Fruit fly (Drosophila melanogaster) whole organism, wandering third instar larva: ENCODE results near the gene PIG-H.

Source experiments
- Abd-B ChIP-seq: fragments of >200 bp; optimal IDR thresholded peaks from 2 replicates; lab custom pipeline; 2017; ENCODE audit warnings: missing biosample characterization, missing genetic modification characterization
- CG32264 ChIP-seq: fragments of 200-800 bp; sonication (Bioruptor generic); optimal IDR thresholded peaks from 2 replicates; lab custom pipeline; 2016; ENCODE audit warnings: missing biosample characterization, missing genetic modification characterization
- CG9705 ChIP-seq: fragments of 200-800 bp; sonication (Bioruptor generic); optimal IDR thresholded peaks from 2 replicates; lab custom pipeline; 2018; ENCODE audit warnings: missing biosample characterization, mild to moderate bottlenecking, missing genetic modification characterization
- CrebA ChIP-seq: fragments of 200-800 bp; sonication (Bioruptor generic); optimal IDR thresholded peaks from 2 replicates; lab custom pipeline; 2016; ENCODE audit warnings: missing biosample characterization, mild to moderate bottlenecking, missing genetic modification characterization, borderline replicate concordance
- Dfd ChIP-seq: fragments of >200 bp; optimal IDR thresholded peaks from 2 replicates; lab custom pipeline; 2017; ENCODE audit warnings: missing biosample characterization, missing genetic modification characterization
- Dif ChIP-seq: fragments of 200-275, 200-300 bp; sonication (Bioruptor generic); optimal IDR thresholded peaks from 2 replicates; lab custom pipeline; 2018; ENCODE audit warnings: missing biosample characterization, missing genetic modification characterization; ENCODE audit not compliant: partially characterized antibody
- GATAd ChIP-seq: sonication (Bioruptor generic); optimal IDR thresholded peaks from 2 replicates; lab custom pipeline; 2016; ENCODE audit warnings: missing biosample characterization, missing genetic modification characterization
- HLH106 ChIP-seq: fragments of 200-800 bp; optimal IDR thresholded peaks from 3 replicates; lab custom pipeline; 2019; ENCODE audit warnings: missing biosample characterization, mild to moderate bottlenecking, missing genetic modification characterization, moderate library complexity
- Hnf4 ChIP-seq: fragments of 200-800 bp; sonication (Bioruptor generic); optimal IDR thresholded peaks from 2 replicates; lab custom pipeline; 2016; ENCODE audit warnings: missing biosample characterization, mild to moderate bottlenecking, missing genetic modification characterization
- Hr78 ChIP-seq: fragments of >200 bp; optimal IDR thresholded peaks from 2 replicates; lab custom pipeline; 2017; ENCODE audit warnings: missing biosample characterization, missing genetic modification characterization
- Hr83 ChIP-seq: fragments of 200-300 bp; sonication (Bioruptor generic); optimal IDR thresholded peaks from 2 replicates; lab custom pipeline; 2016; ENCODE audit warnings: missing biosample characterization, mild to moderate bottlenecking, missing genetic modification characterization, moderate library complexity; ENCODE audit not compliant: poor library complexity, severe bottlenecking
- Jra ChIP-seq: sonication (Bioruptor generic); optimal IDR thresholded peaks from 2 replicates; lab custom pipeline; 2016; ENCODE audit warnings: missing biosample characterization, missing genetic modification characterization
- Mio ChIP-seq: sonication (Bioruptor generic); optimal IDR thresholded peaks from 2 replicates; lab custom pipeline; 2016; ENCODE audit warnings: missing biosample characterization, missing genetic modification characterization
- Myc ChIP-seq: fragments of >200 bp; optimal IDR thresholded peaks from 2 replicates; lab custom pipeline; 2017
- N ChIP-seq: fragments of >200 bp; optimal IDR thresholded peaks from 2 replicates; lab custom pipeline; 2018; ENCODE audit warnings: missing biosample characterization, missing external identifiers, missing genetic modification characterization
- OdsH ChIP-seq: fragments of 200-800 bp; sonication (Bioruptor generic); optimal IDR thresholded peaks from 2 replicates; lab custom pipeline; 2016; ENCODE audit warnings: missing biosample characterization, mild to moderate bottlenecking, missing genetic modification characterization
- Rel ChIP-seq, 2 experiments: fragments of 200-800 bp; sonication (Bioruptor generic) in 1 of 2; optimal IDR thresholded peaks; 2 replicates in 1 of 2; 3 replicates in 1 of 2; lab custom pipeline; 2016 to 2019; ENCODE audit warnings: mild to moderate bottlenecking in 2 of 2, missing biosample characterization in 2 of 2, missing genetic modification characterization in 2 of 2, moderate library complexity in 1 of 2
- Sp1 ChIP-seq: fragments of 200-800 bp; sonication (Bioruptor generic); optimal IDR thresholded peaks from 3 replicates; lab custom pipeline; 2019; ENCODE audit warnings: missing biosample characterization, mild to moderate bottlenecking, missing genetic modification characterization, moderate library complexity
- Vsx2 ChIP-seq: fragments of 200-300, 225-300 bp; sonication (Bioruptor generic); optimal IDR thresholded peaks from 2 replicates; lab custom pipeline; 2018; ENCODE audit warnings: missing biosample characterization, missing genetic modification characterization; ENCODE audit not compliant: partially characterized antibody
- br ChIP-seq: fragments of 200-800 bp; sonication (Bioruptor generic); optimal IDR thresholded peaks from 2 replicates; lab custom pipeline; 2016; ENCODE audit warnings: missing biosample characterization, missing genetic modification characterization
- brk ChIP-seq: fragments of 200-800 bp; sonication (Bioruptor generic); optimal IDR thresholded peaks from 2 replicates; lab custom pipeline; 2016; ENCODE audit warnings: missing biosample characterization, mild to moderate bottlenecking, missing genetic modification characterization
- dl ChIP-seq, 2 experiments: fragments of 175-275, 200-275 bp in 1 of 2; fragments of 200-275 bp in 1 of 2; sonication (Bioruptor generic); optimal IDR thresholded peaks; lab custom pipeline; 2018; ENCODE audit warnings: mild to moderate bottlenecking in 2 of 2, missing biosample characterization in 2 of 2, missing genetic modification characterization in 2 of 2, moderate library complexity in 2 of 2; ENCODE audit not compliant: partially characterized antibody in 2 of 2, insufficient read depth in 1 of 2
- dmrt93B ChIP-seq: fragments of 200-800 bp; sonication (Bioruptor generic); optimal IDR thresholded peaks from 2 replicates; lab custom pipeline; 2018; ENCODE audit warnings: missing biosample characterization, mild to moderate bottlenecking, missing genetic modification characterization
- dsf ChIP-seq: sonication (Bioruptor generic); optimal IDR thresholded peaks from 2 replicates; lab custom pipeline; 2016; ENCODE audit warnings: missing biosample characterization, missing genetic modification characterization, borderline replicate concordance
- ey ChIP-seq: fragments of 200-800 bp; sonication (Bioruptor generic); optimal IDR thresholded peaks from 2 replicates; lab custom pipeline; 2016; ENCODE audit warnings: missing biosample characterization, missing genetic modification characterization
- foxo ChIP-seq, 2 experiments: fragments of 200-800 bp; sonication (Bioruptor generic); optimal IDR thresholded peaks; 2 replicates in 1 of 2; 3 replicates in 1 of 2; lab custom pipeline; 2016 to 2017; ENCODE audit warnings: missing biosample characterization in 2 of 2, missing genetic modification characterization in 2 of 2
- fru ChIP-seq: fragments of 200-800 bp; sonication (Bioruptor generic); optimal IDR thresholded peaks from 3 replicates; lab custom pipeline; 2016; ENCODE audit warnings: missing biosample characterization, mild to moderate bottlenecking, missing genetic modification characterization
- h ChIP-seq: fragments of 200-800 bp; sonication (Bioruptor generic); optimal IDR thresholded peaks from 3 replicates; lab custom pipeline; 2016; ENCODE audit warnings: missing biosample characterization, mild to moderate bottlenecking, missing genetic modification characterization
- jim ChIP-seq: fragments of 175-275, 200-325 bp; sonication (Bioruptor generic); optimal IDR thresholded peaks from 2 replicates; lab custom pipeline; 2016; ENCODE audit warnings: missing biosample characterization, mild to moderate bottlenecking, missing genetic modification characterization
- lola ChIP-seq: fragments of >200 bp; optimal IDR thresholded peaks from 2 replicates; lab custom pipeline; 2017; ENCODE audit warnings: missing biosample characterization, missing genetic modification characterization
- pan ChIP-seq: fragments of >200 bp; optimal IDR thresholded peaks from 2 replicates; lab custom pipeline; 2017
- psq ChIP-seq: fragments of 200-800 bp; sonication (Bioruptor generic); optimal IDR thresholded peaks from 3 replicates; lab custom pipeline; 2017; ENCODE audit warnings: missing biosample characterization, mild to moderate bottlenecking, missing genetic modification characterization, moderate library complexity
- rgr ChIP-seq: fragments of 200-800 bp; sonication (Bioruptor generic); optimal IDR thresholded peaks from 3 replicates; lab custom pipeline; 2016; ENCODE audit warnings: missing biosample characterization, mild to moderate bottlenecking, missing genetic modification characterization
- sage ChIP-seq: fragments of 200-800 bp; sonication (Bioruptor generic); optimal IDR thresholded peaks from 2 replicates; lab custom pipeline; 2016; ENCODE audit warnings: missing biosample characterization, mild to moderate bottlenecking, missing genetic modification characterization
- sv ChIP-seq: fragments of 200-800 bp; sonication (Bioruptor generic); optimal IDR thresholded peaks from 3 replicates; lab custom pipeline; 2016; ENCODE audit warnings: missing biosample characterization, missing genetic modification characterization
- tai ChIP-seq: sonication (Bioruptor generic); optimal IDR thresholded peaks from 2 replicates; lab custom pipeline; 2016; ENCODE audit warnings: missing biosample characterization, missing genetic modification characterization
- usp ChIP-seq: fragments of >200 bp; optimal IDR thresholded peaks from 2 replicates; lab custom pipeline; 2017; ENCODE audit warnings: missing biosample characterization, missing genetic modification characterization
- woc ChIP-seq: sonication (Bioruptor generic); optimal IDR thresholded peaks from 2 replicates; lab custom pipeline; 2016; ENCODE audit warnings: missing biosample characterization, mild to moderate bottlenecking, missing genetic modification characterization

Gene PIG-H

DNA sequence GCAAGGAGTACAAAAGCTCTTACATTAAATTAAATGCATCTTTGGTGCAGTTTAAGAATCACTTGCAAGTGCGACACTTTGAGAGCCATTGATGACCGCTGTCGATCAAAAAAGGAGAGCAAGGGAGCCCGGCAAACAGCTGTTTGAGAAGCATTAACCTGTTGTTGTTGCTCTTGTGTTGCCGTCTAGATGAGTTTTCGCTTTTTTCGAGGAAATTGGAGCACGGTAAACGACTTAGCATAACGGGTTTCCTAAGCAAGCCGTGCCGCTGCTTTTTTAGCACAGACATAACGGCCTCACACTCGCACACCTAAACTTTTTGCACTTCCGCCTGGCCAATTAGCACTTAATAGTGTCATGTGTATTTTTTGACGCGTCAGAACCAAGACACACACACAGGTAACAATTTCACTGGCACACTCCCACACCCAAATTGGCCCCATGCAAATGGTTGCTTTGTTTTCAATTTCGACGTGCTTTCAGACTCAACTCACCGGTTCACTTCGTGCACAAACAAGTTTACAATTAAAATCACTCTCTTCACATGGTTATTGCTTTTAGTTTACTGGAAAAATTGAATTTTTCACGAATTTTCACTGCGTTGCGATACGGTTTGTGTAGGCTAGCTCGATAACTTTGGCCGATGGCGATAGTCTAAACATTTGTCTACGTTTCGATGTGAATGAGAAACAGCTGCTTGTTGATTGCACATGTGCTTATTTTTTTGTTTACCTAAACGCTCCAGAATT is 30.7 kb downstream of the PIG-H start, which contains the start of the genes CG10903 and CG2747:
Gene CG10903, plus strand, starts transcription at position 261 of the 749 bp plus-strand sequence.
Gene CG2747, minus strand, starts transcription at position 640 of the 749 bp plus-strand sequence.
- TF ChIP-seq brk (GFP tag; lab: Kevin White, UChicago) = peak; percentile 26
- TF ChIP-seq tai (GFP tag; lab: Kevin White, UChicago) = no peak
- peak; percentile 50 for TF ChIP-seq h (GFP tag; lab: Kevin White, UChicago)
- TF ChIP-seq Hnf4 (GFP tag; lab: Kevin White, UChicago) = peak; percentile 24
- TF ChIP-seq rgr (GFP tag; lab: Kevin White, UChicago) = peak; percentile 3
- peak; percentile 76 for TF ChIP-seq Myc (lab: Kevin White, UChicago)
- TF ChIP-seq Jra (GFP tag; lab: Kevin White, UChicago) = peak; percentile 3
- no peak for TF ChIP-seq dmrt93B
- TF ChIP-seq Vsx2 (GFP tag; lab: Kevin White, UChicago) = peak; percentile 37
- no peak for TF ChIP-seq Hr83
- TF ChIP-seq sage (GFP tag; lab: Kevin White, UChicago) = no peak

DNA sequence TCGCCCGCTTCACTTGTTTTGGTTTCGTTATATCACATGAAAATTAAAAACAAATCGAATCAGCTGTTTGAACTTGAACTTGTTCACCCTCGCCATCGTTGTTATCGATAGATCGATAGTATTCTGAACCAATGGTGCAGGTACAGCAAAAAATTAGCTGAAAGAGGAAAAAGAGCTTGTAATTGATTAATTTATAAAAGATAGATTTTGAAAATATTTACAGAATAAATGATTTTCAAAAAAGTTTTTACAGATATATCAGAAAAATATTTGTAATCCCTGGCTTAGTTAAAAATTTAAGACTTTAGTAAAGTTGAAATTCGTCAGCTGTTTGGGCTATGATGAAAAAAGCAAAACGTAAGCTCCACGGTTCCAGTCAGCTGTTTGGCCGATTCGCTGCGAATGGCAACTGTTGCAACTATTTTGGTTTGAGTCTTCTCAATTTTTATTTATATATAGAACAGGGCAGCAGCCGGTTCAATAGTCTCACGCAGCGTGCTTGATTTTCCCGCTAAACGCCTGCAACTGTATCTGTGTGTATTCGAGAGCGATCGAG is 33.4 kb downstream of the PIG-H start, which contains the start of the genes CG11035 and unc-45:
Gene CG11035, minus strand, starts transcription at position 87 of the 556 bp plus-strand sequence.
Gene unc-45, plus strand, starts transcription at position 379 of the 556 bp plus-strand sequence.
- TF ChIP-seq Hnf4 (GFP tag; lab: Kevin White, UChicago) = peak; percentile 66
- no peak for TF ChIP-seq jim
- TF ChIP-seq CG9705 (GFP tag; lab: Kevin White, UChicago) = peak; percentile 8
- TF ChIP-seq CrebA (GFP tag; lab: Kevin White, UChicago) = no peak
- TF ChIP-seq rgr (GFP tag; lab: Kevin White, UChicago) = peak; percentile 17
- TF ChIP-seq HLH106 (tag; lab: Kevin White, UChicago) = peak; percentile 72
- peak; percentile 54 for TF ChIP-seq sage (GFP tag; lab: Kevin White, UChicago)
- no peak for TF ChIP-seq GATAd (GFP tag; lab: Kevin White, UChicago)
- no peak for TF ChIP-seq Abd-B (GFP tag; lab: Kevin White, UChicago)
- TF ChIP-seq Vsx2 (GFP tag; lab: Kevin White, UChicago) = no peak
- TF ChIP-seq woc = peak; percentile 83
- peak; percentile 37 for TF ChIP-seq fru
- TF ChIP-seq Hr83 = no peak
- TF ChIP-seq dsf = peak; percentile 10
- no peak for TF ChIP-seq pan (lab: Kevin White, UChicago)
- no peak for TF ChIP-seq N (GFP tag; lab: Kevin White, UChicago)
- no peak for TF ChIP-seq Mio (GFP tag; lab: Kevin White, UChicago)
- TF ChIP-seq ey = no peak
- no peak for TF ChIP-seq Dif (GFP tag; lab: Kevin White, UChicago)
- TF ChIP-seq CG32264 (GFP tag; lab: Kevin White, UChicago) = no peak
- TF ChIP-seq Myc (lab: Kevin White, UChicago) = peak; percentile 55
- TF ChIP-seq dmrt93B = no peak
- no peak for TF ChIP-seq lola
- TF ChIP-seq sv (GFP tag; lab: Kevin White, UChicago) = no peak
- peak; percentile 46 for TF ChIP-seq Jra (GFP tag; lab: Kevin White, UChicago)
- TF ChIP-seq tai (GFP tag; lab: Kevin White, UChicago) = no peak
- TF ChIP-seq br (GFP tag; lab: Kevin White, UChicago) = no peak
- TF ChIP-seq Sp1 (GFP tag; lab: Kevin White, UChicago) = peak; percentile 50
- peak; percentile 13 for TF ChIP-seq brk (GFP tag; lab: Kevin White, UChicago)
- TF ChIP-seq h (GFP tag; lab: Kevin White, UChicago) = peak; percentile 54
- TF ChIP-seq Hr78 = no peak
- peak in 1 of 2 experiments; percentile 48 for TF ChIP-seq foxo (GFP tag; optimal IDR thresholded peaks at IDR 0.05; lab: Kevin White, UChicago)
- TF ChIP-seq OdsH (GFP tag; lab: Kevin White, UChicago) = no peak
- TF ChIP-seq Dfd = no peak
- TF ChIP-seq dl (GFP tag; optimal IDR thresholded peaks at IDR 0.05; lab: Kevin White, UChicago; ENCODE audit: insufficient read depth in 1 of 2, partially characterized antibody in 2 of 2) = no peak
- no peak for TF ChIP-seq Rel (GFP tag; optimal IDR thresholded peaks at IDR 0.05; lab: Kevin White, UChicago)
- TF ChIP-seq Rel (tag; optimal IDR thresholded peaks at IDR 0.05; lab: Kevin White, UChicago) = peak; percentile 23
- TF ChIP-seq psq (GFP tag; lab: Kevin White, UChicago) = no peak
- no peak for TF ChIP-seq usp (GFP tag; lab: Kevin White, UChicago)
